Worm (Caenorhabditis elegans): ENCODE data around the gene ZK1320.3.

DNA sequence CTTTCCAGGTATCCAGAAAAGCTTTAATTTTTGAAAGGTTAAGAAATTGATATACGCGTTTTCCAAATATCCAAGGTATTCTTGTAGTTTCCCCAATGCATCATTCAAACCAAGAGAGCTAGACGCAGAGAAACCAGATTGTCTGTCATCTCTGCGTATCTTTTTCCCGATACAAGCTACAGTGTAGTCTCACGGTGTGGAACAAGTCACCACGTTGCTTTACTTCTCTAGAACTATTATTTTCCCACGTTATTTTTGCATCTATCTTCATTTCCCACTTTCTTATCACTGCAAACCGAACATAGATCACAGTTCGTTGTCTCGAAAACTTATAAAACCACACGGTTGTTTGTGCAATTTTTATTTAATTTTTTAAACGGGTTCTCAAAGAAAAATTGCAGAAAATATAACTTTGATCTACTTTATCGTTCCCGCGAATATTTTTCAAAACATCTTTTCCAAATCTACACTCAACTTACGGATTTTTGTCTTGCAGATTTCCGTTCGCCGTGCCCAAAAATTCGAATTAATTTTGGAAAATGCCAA, 3.9 kb downstream of the ZK1320.3 start, which contains the start of gene gstk-1:
- TF ChIP-seq nhr-2 (tag; optimal IDR thresholded peaks at IDR 0.05) = no peak
- TF ChIP-seq ces-1 (GFP tag; optimal IDR thresholded peaks at IDR 0.05) = no peak
